Worm (Caenorhabditis elegans) whole organism, L4 larva: ENCODE data around the gene K08A2.2.

Source experiments
- T26A8.4 ChIP-seq: fragments of 200-800 bp; sonication (Bioruptor generic); IDR thresholded peaks from 2 replicates; pipeline ENCODE4 v1.3.6; 2022; ENCODE audit warnings: missing genetic modification characterization, missing compliant biosample characterization
- Y5F2A.4 ChIP-seq: fragments of 200-800 bp; sonication (Bioruptor generic); optimal IDR thresholded peaks from 2 replicates; lab custom pipeline; 2018; ENCODE audit warnings: mild to moderate bottlenecking, missing genetic modification characterization, missing compliant biosample characterization
- ZK546.5 ChIP-seq, 2 experiments: sonication (generic microtip); optimal IDR thresholded peaks; 2 replicates each; lab custom pipeline; 2017; ENCODE audit warnings: missing biosample characterization in 2 of 2, missing genetic modification characterization in 2 of 2
- aha-1 ChIP-seq: fragments of 150-350 bp; peaks from one replicate; lab custom pipeline; 2014; ENCODE audit warnings: missing biosample characterization, missing genetic modification characterization
- ceh-82 ChIP-seq: sonication (generic microtip); optimal IDR thresholded peaks from 2 replicates; lab custom pipeline; 2017; ENCODE audit warnings: missing biosample characterization, missing genetic modification characterization
- ces-1 ChIP-seq: fragments of 150-350 bp; sonication (generic microtip); optimal IDR thresholded peaks from 4 replicates; lab custom pipeline; 2014; ENCODE audit warnings: missing biosample characterization, missing genetic modification reagents, missing genetic modification characterization
- cey-2 ChIP-seq: sonication (generic microtip); optimal IDR thresholded peaks from 3 replicates; lab custom pipeline; 2017; ENCODE audit warnings: missing genetic modification characterization, mild to moderate bottlenecking, missing compliant biosample characterization, antibody characterized with exemption, borderline replicate concordance; ENCODE audit not compliant: insufficient read depth
- ctbp-1 ChIP-seq: fragments of 200-800 bp; sonication (Bioruptor generic); IDR thresholded peaks from 2 replicates; pipeline ENCODE4 v1.3.6; 2022; ENCODE audit warnings: missing genetic modification reagents, missing genetic modification characterization, missing compliant biosample characterization
- daf-12 ChIP-seq: fragments of 150-350 bp; optimal IDR thresholded peaks from 2 replicates; lab custom pipeline; 2014; ENCODE audit warnings: missing biosample characterization, missing genetic modification reagents, missing genetic modification characterization
- daf-19 ChIP-seq: fragments of 200-800 bp; sonication (Bioruptor generic); conservative IDR thresholded peaks from 2 replicates; pipeline ENCODE4 v1.3.6; 2022; ENCODE audit warnings: missing genetic modification characterization, missing compliant biosample characterization
- dmd-6 ChIP-seq: fragments of 200-800 bp; sonication (Bioruptor generic); IDR thresholded peaks from 2 replicates; pipeline ENCODE4 v1.3.6; 2022; ENCODE audit warnings: missing genetic modification reagents, missing genetic modification characterization, missing compliant biosample characterization
- dpl-1 ChIP-seq: fragments of 150-350 bp; optimal IDR thresholded peaks from 2 replicates; lab custom pipeline; 2014; ENCODE audit warnings: missing biosample characterization, missing genetic modification reagents, missing genetic modification characterization
- dve-1 ChIP-seq: sonication (generic microtip); optimal IDR thresholded peaks from 2 replicates; lab custom pipeline; 2017; ENCODE audit warnings: antibody characterized with exemption, mild to moderate bottlenecking, missing genetic modification characterization, missing compliant biosample characterization; ENCODE audit not compliant: insufficient read depth
- egl-27 ChIP-seq: sonication (generic microtip); optimal IDR thresholded peaks from 3 replicates; lab custom pipeline; 2017; ENCODE audit warnings: missing biosample characterization, missing genetic modification reagents, missing genetic modification characterization
- egl-43 ChIP-seq: fragments of 200-800 bp; sonication (Bioruptor generic); IDR thresholded peaks from 2 replicates; pipeline ENCODE4 v1.3.6; 2022; ENCODE audit warnings: missing genetic modification reagents, missing genetic modification characterization, missing compliant biosample characterization
- hlh-11 ChIP-seq: fragments of 200-800 bp; sonication (Bioruptor generic); optimal IDR thresholded peaks from 2 replicates; lab custom pipeline; 2018; ENCODE audit warnings: mild to moderate bottlenecking, missing genetic modification characterization, missing compliant biosample characterization
- hlh-30 ChIP-seq: sonication (generic microtip); optimal IDR thresholded peaks from 2 replicates; lab custom pipeline; 2017; ENCODE audit warnings: antibody characterized with exemption, mild to moderate bottlenecking, missing genetic modification characterization, missing compliant biosample characterization; ENCODE audit not compliant: insufficient read depth
- hmg-1.1 ChIP-seq: fragments of 200-800 bp; sonication (Bioruptor generic); IDR thresholded peaks from 2 replicates; pipeline ENCODE4 v1.3.6; 2022; ENCODE audit warnings: missing genetic modification reagents, missing genetic modification characterization, missing compliant biosample characterization
- lin-1 ChIP-seq: fragments of 200-800 bp; sonication (Bioruptor generic); IDR thresholded peaks from 2 replicates; pipeline ENCODE4 v1.3.6; 2022; ENCODE audit warnings: missing genetic modification reagents, missing genetic modification characterization, missing compliant biosample characterization
- lin-13 ChIP-seq: fragments of 150-350 bp; optimal IDR thresholded peaks from 2 replicates; lab custom pipeline; 2014; ENCODE audit warnings: missing biosample characterization, missing genetic modification reagents, missing genetic modification characterization
- lin-38 ChIP-seq: fragments of 200-800 bp; sonication (Bioruptor generic); IDR thresholded peaks from 2 replicates; pipeline ENCODE4 v1.3.6; 2022; ENCODE audit warnings: missing genetic modification reagents, missing genetic modification characterization, missing compliant biosample characterization
- lsy-2 ChIP-seq, 2 experiments: fragments of 150-350 bp in 1 of 2; sonication (generic microtip) in 1 of 2; optimal IDR thresholded peaks; 2 replicates each; lab custom pipeline; 2014 to 2017; ENCODE audit warnings: missing biosample characterization in 2 of 2, missing genetic modification characterization in 2 of 2
- madf-5 ChIP-seq, 2 experiments: fragments of 200-800 bp; sonication (Bioruptor generic); IDR thresholded peaks; 2 replicates each; pipeline ENCODE4 v1.3.6; 2022; ENCODE audit warnings: missing compliant biosample characterization in 2 of 2, missing genetic modification characterization in 2 of 2
- madf-9 ChIP-seq: fragments of 200-800 bp; sonication (Bioruptor generic); conservative IDR thresholded peaks from 2 replicates; pipeline ENCODE4 v1.3.6; 2022; ENCODE audit warnings: missing genetic modification reagents, missing genetic modification characterization, missing compliant biosample characterization
- mdl-1 ChIP-seq, 2 experiments: fragments of 150-350 bp in 1 of 2; sonication (generic microtip) in 1 of 2; optimal IDR thresholded peaks; 2 replicates each; lab custom pipeline; 2014 to 2017; ENCODE audit warnings: missing biosample characterization in 2 of 2, missing genetic modification characterization in 2 of 2
- mdt-29 ChIP-seq: fragments of 200-800 bp; sonication (Bioruptor generic); IDR thresholded peaks from 2 replicates; pipeline ENCODE4 v1.3.6; 2022; ENCODE audit warnings: missing genetic modification reagents, missing genetic modification characterization, missing compliant biosample characterization
- mep-1 ChIP-seq: fragments of 150-350 bp; sonication (generic microtip); optimal IDR thresholded peaks from 3 replicates; lab custom pipeline; 2014; ENCODE audit warnings: missing biosample characterization, missing genetic modification characterization
- mes-2 ChIP-seq: sonication (generic microtip); optimal IDR thresholded peaks from 2 replicates; lab custom pipeline; 2016; ENCODE audit warnings: missing genotype, mild to moderate bottlenecking, missing genetic modification characterization, missing compliant biosample characterization; ENCODE audit not compliant: poor library complexity, severe bottlenecking
- mxl-3 ChIP-seq: fragments of 200-800 bp; sonication (Bioruptor generic); optimal IDR thresholded peaks from 2 replicates; lab custom pipeline; 2018; ENCODE audit warnings: mild to moderate bottlenecking, missing genetic modification characterization, missing compliant biosample characterization
- nhr-10 ChIP-seq: fragments of 150-350 bp; optimal IDR thresholded peaks from 2 replicates; lab custom pipeline; 2014; ENCODE audit warnings: missing biosample characterization, missing genetic modification characterization
- nhr-111 ChIP-seq: fragments of 200-800 bp; sonication (Bioruptor generic); optimal IDR thresholded peaks from 2 replicates; lab custom pipeline; 2018; ENCODE audit warnings: mild to moderate bottlenecking, missing genetic modification characterization, missing compliant biosample characterization
- nhr-28 ChIP-seq: fragments of 150-350 bp; optimal IDR thresholded peaks from 2 replicates; lab custom pipeline; 2014; ENCODE audit warnings: missing biosample characterization, missing genetic modification characterization
- nhr-41 ChIP-seq: fragments of 200-800 bp; sonication (Bioruptor generic); IDR thresholded peaks from 2 replicates; pipeline ENCODE4 v1.3.6; 2022; ENCODE audit warnings: missing genetic modification reagents, missing genetic modification characterization, missing compliant biosample characterization
- nhr-48 ChIP-seq: sonication (generic microtip); optimal IDR thresholded peaks from 2 replicates; lab custom pipeline; 2016; ENCODE audit warnings: mild to moderate bottlenecking, missing genetic modification characterization, missing compliant biosample characterization
- php-3 ChIP-seq: fragments of 200-800 bp; sonication (Bioruptor generic); IDR thresholded peaks from 2 replicates; pipeline ENCODE4 v1.3.6; 2022; ENCODE audit warnings: missing genetic modification reagents, missing genetic modification characterization, missing compliant biosample characterization
- rbr-2 ChIP-seq: sonication (generic microtip); optimal IDR thresholded peaks from 2 replicates; lab custom pipeline; 2016; ENCODE audit warnings: missing genotype, missing genetic modification characterization, missing compliant biosample characterization
- sdz-12 ChIP-seq: fragments of 200-800 bp; sonication (Bioruptor generic); optimal IDR thresholded peaks from 2 replicates; lab custom pipeline; 2018; ENCODE audit warnings: mild to moderate bottlenecking, missing genetic modification characterization, missing compliant biosample characterization
- set-16 ChIP-seq: fragments of 200-800 bp; sonication (Bioruptor generic); IDR thresholded peaks from 2 replicates; pipeline ENCODE4 v1.3.6; 2022; ENCODE audit warnings: missing genetic modification reagents, missing genetic modification characterization, missing compliant biosample characterization
- snpc-1.2 ChIP-seq: fragments of 200-800 bp; sonication (Bioruptor generic); IDR thresholded peaks from 2 replicates; pipeline ENCODE4 v1.3.6; 2022; ENCODE audit warnings: missing genetic modification reagents, missing genetic modification characterization, missing compliant biosample characterization
- snpc-4 ChIP-seq: fragments of 150-350 bp; optimal IDR thresholded peaks from 2 replicates; lab custom pipeline; 2014; ENCODE audit warnings: missing biosample characterization, missing genetic modification characterization
- tra-1 ChIP-seq: fragments of 200-800 bp; sonication (Bioruptor generic); IDR thresholded peaks from 2 replicates; pipeline ENCODE4 v1.3.6; 2022; ENCODE audit warnings: missing genetic modification reagents, missing genetic modification characterization, missing compliant biosample characterization
- unc-130 ChIP-seq: sonication (generic microtip); optimal IDR thresholded peaks from 2 replicates; lab custom pipeline; 2016; ENCODE audit warnings: missing genetic modification reagents, missing genetic modification characterization, missing compliant biosample characterization
- unc-62 ChIP-seq, 3 experiments: fragments of 150-350 bp in 1 of 3; sonication (generic microtip); optimal IDR thresholded peaks in 2 of 3; peaks in 1 of 3; 1 replicate in 1 of 3; 2 replicates in 2 of 3; lab custom pipeline; 2014 to 2017; ENCODE audit warnings: missing biosample characterization in 3 of 3, missing genetic modification characterization in 3 of 3, missing genetic modification reagents in 3 of 3, missing genotype in 1 of 3
- zfp-3 ChIP-seq: fragments of 200-800 bp; sonication (Bioruptor generic); conservative IDR thresholded peaks from 2 replicates; pipeline ENCODE4 v1.3.6; 2022; ENCODE audit warnings: missing genetic modification reagents, missing genetic modification characterization, missing compliant biosample characterization
- zip-2 ChIP-seq: fragments of 150-350 bp; optimal IDR thresholded peaks from 2 replicates; lab custom pipeline; 2014; ENCODE audit warnings: missing biosample characterization, missing genetic modification characterization

Gene K08A2.2

ce11 chrII:2987122-2987556 is 4.3 kb upstream of the K08A2.2 start:
- peak; percentile 14 for TF ChIP-seq lin-13 (GFP tag; lab: Kevin White, UChicago)
- TF ChIP-seq ZK546.5 (tag; optimal IDR thresholded peaks at IDR 0.05; lab: Kevin White, UChicago): no peak
- TF ChIP-seq madf-5 (GFP tag; IDR thresholded peaks at IDR 0.05; lab: Robert Waterston, UW): 0 out of 4 replicates have a peak, but pooled peaks of 1 of the 2 experiments have one; percentile 57
- TF ChIP-seq mes-2 (tag; lab: Kevin White, UChicago): peak; percentile 4
- TF ChIP-seq nhr-111 (GFP tag; lab: Kevin White, UChicago): peak; percentile 12
- peak; percentile 41 for TF ChIP-seq sdz-12 (GFP tag; lab: Kevin White, UChicago)
- TF ChIP-seq aha-1 (tag; lab: Kevin White, UChicago): peak; percentile 72
- peak; percentile 46 for TF ChIP-seq snpc-4 (tag; lab: Kevin White, UChicago)
- TF ChIP-seq lin-38 (GFP tag; lab: Robert Waterston, UW): 0 out of 2 replicates have a peak, but pooled peaks have one; percentile 5
- TF ChIP-seq daf-19 (GFP tag; lab: Robert Waterston, UW): no peak
- peak; percentile 14 for TF ChIP-seq mep-1
- TF ChIP-seq hlh-11: peak; percentile 38
- TF ChIP-seq ces-1 (GFP tag; lab: Kevin White, UChicago): no peak
- TF ChIP-seq zfp-3 (GFP tag; lab: Robert Waterston, UW): 0 out of 2 replicates have a peak, but pooled peaks have one; percentile 53
- TF ChIP-seq hmg-1.1: peak; percentile 41; the same call in 1 of the 2 replicates
- TF ChIP-seq set-16 (GFP tag; lab: Robert Waterston, UW): peak; percentile 59
- 0 out of 2 replicates have a peak, but pooled peaks have one; percentile 17 for TF ChIP-seq php-3 (GFP tag; lab: Robert Waterston, UW)
- peak; percentile 75 for TF ChIP-seq egl-43 (GFP tag; lab: Robert Waterston, UW)
- TF ChIP-seq mdt-29 (GFP tag; lab: Robert Waterston, UW): no peak
- TF ChIP-seq snpc-1.2: 0 out of 2 replicates have a peak, but pooled peaks have one; percentile 52

DNA sequence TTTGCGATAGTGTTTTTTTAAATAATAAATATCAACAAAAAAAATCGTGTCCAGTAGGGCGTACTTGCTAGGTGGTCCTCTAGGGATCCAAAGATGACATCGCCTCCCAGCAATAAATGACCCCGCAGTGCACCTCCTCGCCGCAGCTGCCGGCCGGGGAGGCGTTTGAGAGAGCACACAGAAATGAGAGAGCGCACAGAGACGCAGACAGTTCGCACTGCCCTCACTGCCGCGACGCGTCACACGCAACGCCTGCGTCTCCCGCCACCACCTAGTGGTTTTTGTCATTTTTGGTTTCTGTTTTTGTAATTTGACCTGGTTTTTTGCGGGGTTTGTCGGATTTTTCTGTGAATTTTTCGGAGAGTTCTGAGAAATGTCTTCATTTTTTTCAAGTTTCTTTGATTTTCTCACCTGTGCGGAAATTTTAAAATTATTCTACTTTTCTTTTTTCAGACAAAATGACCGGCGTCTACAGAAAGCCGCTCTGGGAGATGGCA is 3.5 kb upstream of the K08A2.2 start, which contains the start of gene lido-7:
TSS of gene lido-7 (plus strand) at position 447 of the 497 bp plus-strand sequence.
- TF ChIP-seq zip-2 (tag; lab: Kevin White, UChicago) (no peak), egl-27 (tag; lab: Kevin White, UChicago) (no peak), dmd-6 (GFP tag; lab: Robert Waterston, UW) (peak; percentile 73), nhr-10 (tag; lab: Kevin White, UChicago) (no peak), mep-1 (peak; percentile 48), dpl-1 (GFP tag; lab: Kevin White, UChicago) (peak; percentile 8), Y5F2A.4 (GFP tag; lab: Kevin White, UChicago) (no peak), egl-43 (GFP tag; lab: Robert Waterston, UW) (peak; percentile 62; the same call in 1 of the 2 replicates), mdl-1 (tag; optimal IDR thresholded peaks at IDR 0.05; lab: Kevin White, UChicago) (peak in 1 of 2 experiments; percentile 46), lin-38 (GFP tag; lab: Robert Waterston, UW) (peak; percentile 36; the same call in 1 of the 2 replicates), unc-62 (GFP tag; optimal IDR thresholded peaks at IDR 0.05 in 1 of 2; lab: Kevin White, UChicago) (peak in 1 of 2 experiments; percentile 1), unc-62 (tag; optimal IDR thresholded peaks at IDR 0.05; lab: Kevin White, UChicago) (no peak), snpc-4 (tag; lab: Kevin White, UChicago) (no peak), hmg-1.1 (peak; percentile 74), lin-1 (GFP tag; lab: Robert Waterston, UW) (no peak), ceh-82 (tag; lab: Kevin White, UChicago) (no peak), snpc-1.2 (no peak), set-16 (GFP tag; lab: Robert Waterston, UW) (peak; percentile 93), ctbp-1 (GFP tag; lab: Robert Waterston, UW) (peak; percentile 27; the same call in 1 of the 2 replicates), rbr-2 (peak; percentile 52), tra-1 (peak; percentile 55; the same call in 1 of the 2 replicates), daf-12 (no peak), madf-9 (GFP tag; lab: Robert Waterston, UW) (no peak), mes-2 (tag; lab: Kevin White, UChicago) (peak; percentile 61), nhr-48 (tag; lab: Kevin White, UChicago) (peak; percentile 52), cey-2 (tag; lab: Kevin White, UChicago) (no peak), T26A8.4 (GFP tag; lab: Robert Waterston, UW) (peak; percentile 33; the same call in 1 of the 2 replicates), mxl-3 (peak; percentile 56), unc-130 (GFP tag; lab: Kevin White, UChicago) (no peak), nhr-41 (GFP tag; lab: Robert Waterston, UW) (0 out of 2 replicates have a peak, but pooled peaks have one; percentile 26), dve-1 (tag; lab: Kevin White, UChicago) (peak; percentile 13), hlh-30 (peak; percentile 49), hlh-11 (peak; percentile 71), nhr-28 (tag; lab: Kevin White, UChicago) (peak; percentile 17), lsy-2 (tag; optimal IDR thresholded peaks at IDR 0.05; lab: Kevin White, UChicago) (peak in 1 of 2 experiments; percentile 46)
